Worm (Caenorhabditis elegans) whole organism, L4 larva: Measurements from ENCODE around the gene srz-101.
"Not testable (repeated sequence)": the region's sequence is repeated elsewhere in the genome, so short reads cannot be mapped to it uniquely, and the experiment has no call there.

Experiments
- T20F7.1 ChIP-seq: fragments of 200-800 bp; sonication (Bioruptor generic); optimal IDR thresholded peaks from 2 replicates; lab custom pipeline; 2018; ENCODE audit warnings: mild to moderate bottlenecking, missing genetic modification characterization, missing compliant biosample characterization
- T26A8.4 ChIP-seq: fragments of 200-800 bp; sonication (Bioruptor generic); IDR thresholded peaks from 2 replicates; pipeline ENCODE4 v1.3.6; 2022; ENCODE audit warnings: missing genetic modification characterization, missing compliant biosample characterization
- ZK337.2 ChIP-seq: fragments of 200-800 bp; sonication (Bioruptor generic); IDR thresholded peaks from 2 replicates; pipeline ENCODE4 v1.3.6; 2022; ENCODE audit warnings: missing genetic modification reagents, missing genetic modification characterization, missing compliant biosample characterization
- aha-1 ChIP-seq: fragments of 150-350 bp; peaks from one replicate; lab custom pipeline; 2014; ENCODE audit warnings: missing biosample characterization, missing genetic modification characterization
- aly-2 ChIP-seq: sonication (generic microtip); optimal IDR thresholded peaks from 2 replicates; lab custom pipeline; 2018; ENCODE audit warnings: missing biosample characterization, missing genetic modification characterization
- daf-16 ChIP-seq, 3 experiments: sonication (generic microtip); optimal IDR thresholded peaks; 2 replicates each; lab custom pipeline; 2016 to 2017; ENCODE audit warnings: missing genetic modification characterization in 3 of 3, missing genetic modification reagents in 3 of 3, mild to moderate bottlenecking in 2 of 3, missing compliant biosample characterization in 2 of 3, missing biosample characterization in 1 of 3, moderate library complexity in 1 of 3
- dmd-9 ChIP-seq: fragments of 200-800 bp; sonication (Bioruptor generic); IDR thresholded peaks from 2 replicates; pipeline ENCODE4 v1.3.6; 2022; ENCODE audit warnings: missing genetic modification reagents, missing genetic modification characterization, missing compliant biosample characterization
- egl-27 ChIP-seq: sonication (generic microtip); optimal IDR thresholded peaks from 3 replicates; lab custom pipeline; 2017; ENCODE audit warnings: missing biosample characterization, missing genetic modification reagents, missing genetic modification characterization
- egl-43 ChIP-seq: fragments of 200-800 bp; sonication (Bioruptor generic); IDR thresholded peaks from 2 replicates; pipeline ENCODE4 v1.3.6; 2022; ENCODE audit warnings: missing genetic modification reagents, missing genetic modification characterization, missing compliant biosample characterization
- hif-1 ChIP-seq, 2 experiments: sonication (generic microtip); optimal IDR thresholded peaks; 2 replicates each; lab custom pipeline; 2016 to 2017; ENCODE audit warnings: missing compliant biosample characterization in 2 of 2, missing genetic modification characterization in 2 of 2, missing genetic modification reagents in 2 of 2, missing genotype in 2 of 2, mild to moderate bottlenecking in 1 of 2
- hmg-1.1 ChIP-seq: fragments of 200-800 bp; sonication (Bioruptor generic); IDR thresholded peaks from 2 replicates; pipeline ENCODE4 v1.3.6; 2022; ENCODE audit warnings: missing genetic modification reagents, missing genetic modification characterization, missing compliant biosample characterization
- lim-7 ChIP-seq: fragments of 200-800 bp; sonication (Bioruptor generic); IDR thresholded peaks from 2 replicates; pipeline ENCODE4 v1.3.6; 2022; ENCODE audit warnings: missing genetic modification characterization, missing compliant biosample characterization
- lin-38 ChIP-seq: fragments of 200-800 bp; sonication (Bioruptor generic); IDR thresholded peaks from 2 replicates; pipeline ENCODE4 v1.3.6; 2022; ENCODE audit warnings: missing genetic modification reagents, missing genetic modification characterization, missing compliant biosample characterization
- mdt-29 ChIP-seq: fragments of 200-800 bp; sonication (Bioruptor generic); IDR thresholded peaks from 2 replicates; pipeline ENCODE4 v1.3.6; 2022; ENCODE audit warnings: missing genetic modification reagents, missing genetic modification characterization, missing compliant biosample characterization
- mxl-3 ChIP-seq: fragments of 200-800 bp; sonication (Bioruptor generic); optimal IDR thresholded peaks from 2 replicates; lab custom pipeline; 2018; ENCODE audit warnings: mild to moderate bottlenecking, missing genetic modification characterization, missing compliant biosample characterization
- nhr-111 ChIP-seq: fragments of 200-800 bp; sonication (Bioruptor generic); optimal IDR thresholded peaks from 2 replicates; lab custom pipeline; 2018; ENCODE audit warnings: mild to moderate bottlenecking, missing genetic modification characterization, missing compliant biosample characterization
- nhr-25 ChIP-seq: sonication (generic microtip); optimal IDR thresholded peaks from 2 replicates; lab custom pipeline; 2017; ENCODE audit warnings: missing genetic modification characterization, mild to moderate bottlenecking, missing compliant biosample characterization, antibody characterized with exemption, moderate library complexity, borderline replicate concordance; ENCODE audit not compliant: insufficient read depth
- nhr-28 ChIP-seq: fragments of 150-350 bp; optimal IDR thresholded peaks from 2 replicates; lab custom pipeline; 2014; ENCODE audit warnings: missing biosample characterization, missing genetic modification characterization
- nhr-41 ChIP-seq: fragments of 200-800 bp; sonication (Bioruptor generic); IDR thresholded peaks from 2 replicates; pipeline ENCODE4 v1.3.6; 2022; ENCODE audit warnings: missing genetic modification reagents, missing genetic modification characterization, missing compliant biosample characterization
- nhr-6 ChIP-seq: fragments of 150-350 bp; optimal IDR thresholded peaks from 2 replicates; lab custom pipeline; 2014; ENCODE audit warnings: missing biosample characterization, missing genetic modification characterization
- pqm-1 ChIP-seq: sonication (generic microtip); optimal IDR thresholded peaks from 2 replicates; lab custom pipeline; 2017; ENCODE audit warnings: missing biosample characterization, missing genetic modification characterization
- rbr-2 ChIP-seq: sonication (generic microtip); optimal IDR thresholded peaks from 2 replicates; lab custom pipeline; 2016; ENCODE audit warnings: missing genotype, missing genetic modification characterization, missing compliant biosample characterization
- saeg-2 ChIP-seq: fragments of 200-800 bp; sonication (Bioruptor generic); IDR thresholded peaks from 2 replicates; pipeline ENCODE4 v1.3.6; 2022; ENCODE audit warnings: missing genetic modification reagents, missing genetic modification characterization, missing compliant biosample characterization
- snpc-4 ChIP-seq: fragments of 150-350 bp; optimal IDR thresholded peaks from 2 replicates; lab custom pipeline; 2014; ENCODE audit warnings: missing biosample characterization, missing genetic modification characterization
- unc-130 ChIP-seq: sonication (generic microtip); optimal IDR thresholded peaks from 2 replicates; lab custom pipeline; 2016; ENCODE audit warnings: missing genetic modification reagents, missing genetic modification characterization, missing compliant biosample characterization
- unc-62 ChIP-seq, 3 experiments: fragments of 150-350 bp in 1 of 3; sonication (generic microtip); optimal IDR thresholded peaks in 2 of 3; peaks in 1 of 3; 1 replicate in 1 of 3; 2 replicates in 2 of 3; lab custom pipeline; 2014 to 2017; ENCODE audit warnings: missing biosample characterization in 3 of 3, missing genetic modification characterization in 3 of 3, missing genetic modification reagents in 3 of 3, missing genotype in 1 of 3
- zfp-3 ChIP-seq: fragments of 200-800 bp; sonication (Bioruptor generic); conservative IDR thresholded peaks from 2 replicates; pipeline ENCODE4 v1.3.6; 2022; ENCODE audit warnings: missing genetic modification reagents, missing genetic modification characterization, missing compliant biosample characterization

srz-101 gene

DNA sequence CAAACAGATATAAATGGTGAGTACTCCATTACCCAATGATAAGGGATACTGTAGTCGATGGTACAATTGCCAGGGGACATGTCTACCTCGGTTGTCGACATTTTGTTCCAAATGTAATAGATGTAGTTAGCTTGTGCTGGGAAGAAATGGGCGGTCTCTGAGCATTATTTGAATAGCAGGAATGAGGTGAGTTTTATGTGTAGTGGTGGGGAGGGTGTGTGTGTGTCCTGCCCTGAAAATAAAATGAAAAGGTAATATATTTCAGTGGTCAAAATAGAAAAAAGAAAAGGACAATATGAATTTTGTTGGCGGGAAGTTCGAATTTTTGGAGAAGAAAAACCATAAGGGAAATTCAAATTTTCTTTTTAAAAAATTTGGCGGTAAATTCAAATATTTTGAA is 33.8 kb upstream of the srz-101 start, which contains the start of gene Y70C5B.2:
Y70C5B.2 (minus strand) TSS at position 101 of the 400 bp plus-strand sequence.
- TF ChIP-seq unc-130 (GFP tag; lab: Kevin White, UChicago); mdt-29 (GFP tag; lab: Robert Waterston, UW); ZK337.2 (GFP tag; lab: Robert Waterston, UW): not testable (repeated sequence)

- TF ChIP-seq aly-2 (tag; lab: Kevin White, UChicago): no peak
- TF ChIP-seq daf-16 (GFP tag; optimal IDR thresholded peaks at IDR 0.05; lab: Kevin White, UChicago): no peak
- no peak for TF ChIP-seq daf-16 (tag; optimal IDR thresholded peaks at IDR 0.05; lab: Kevin White, UChicago)
- no peak for TF ChIP-seq pqm-1 (tag; lab: Kevin White, UChicago)
- no peak for TF ChIP-seq nhr-6 (tag; lab: Kevin White, UChicago)
- no peak for TF ChIP-seq lim-7 (GFP tag; lab: Robert Waterston, UW)
Measured at ce11 chrV:16666647-16667046, 28.0 kb upstream of the srz-101 start, which contains the start of gene F14F8.14. F14F8.14 (minus strand) TSS chrV:16666747.

DNA sequence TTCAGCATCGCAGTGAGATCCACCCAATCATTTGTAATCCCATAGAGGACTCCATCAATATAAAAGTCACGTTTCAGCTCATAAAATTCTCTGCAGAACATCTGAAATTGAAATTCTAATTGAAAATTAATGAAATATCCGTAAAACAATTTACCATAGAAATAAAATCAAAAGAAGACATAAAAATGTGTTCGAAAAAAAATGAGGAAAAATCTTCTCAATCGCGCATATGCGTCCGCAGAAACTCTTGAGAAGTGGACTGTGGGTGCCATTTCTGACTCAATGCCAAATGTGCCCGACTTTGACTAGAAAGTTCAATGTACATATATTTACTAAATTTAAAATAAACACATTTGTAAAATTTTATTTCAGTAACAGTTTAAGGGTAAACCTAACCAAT is 26.2 kb upstream of the srz-101 start, which contains the start of gene F14F8.9:
F14F8.9 (minus strand) TSS at position 101 of the 400 bp plus-strand sequence.
- TF ChIP-seq zfp-3 (no peak), hmg-1.1 (no peak), saeg-2 (GFP tag; lab: Robert Waterston, UW) (no peak), nhr-111 (GFP tag; lab: Kevin White, UChicago) (no peak), nhr-41 (GFP tag; lab: Robert Waterston, UW) (no peak), rbr-2 (no peak), mxl-3 (GFP tag; lab: Kevin White, UChicago) (no peak), T26A8.4 (GFP tag; lab: Robert Waterston, UW) (no peak), snpc-4 (no peak)

DNA sequence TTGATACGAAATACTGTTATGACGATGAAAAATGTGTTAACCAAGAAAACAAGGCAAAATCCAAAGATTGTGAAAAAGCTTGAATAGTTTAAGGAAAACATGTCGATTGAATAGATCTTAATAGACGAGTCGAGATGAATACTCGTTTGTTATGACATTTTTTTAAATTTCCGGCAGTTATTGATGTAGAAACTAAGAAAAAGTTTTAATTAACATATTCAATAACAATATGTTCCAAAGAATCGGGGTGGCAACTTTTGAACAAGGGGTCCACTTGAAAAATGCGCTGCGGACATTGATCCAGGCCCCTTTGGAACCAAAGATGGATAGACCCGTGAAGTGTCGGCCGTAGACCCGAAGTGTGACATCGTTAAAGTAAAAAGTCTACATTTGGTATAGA is 23.4 kb upstream of the srz-101 start, which contains the start of gene str-61:
str-61 (minus strand) TSS at position 101 of the 400 bp plus-strand sequence.
- TF ChIP-seq aha-1 (peak; percentile 6), snpc-4 (no peak), hif-1 (tag; optimal IDR thresholded peaks at IDR 0.05; lab: Kevin White, UChicago) (no peak)

DNA sequence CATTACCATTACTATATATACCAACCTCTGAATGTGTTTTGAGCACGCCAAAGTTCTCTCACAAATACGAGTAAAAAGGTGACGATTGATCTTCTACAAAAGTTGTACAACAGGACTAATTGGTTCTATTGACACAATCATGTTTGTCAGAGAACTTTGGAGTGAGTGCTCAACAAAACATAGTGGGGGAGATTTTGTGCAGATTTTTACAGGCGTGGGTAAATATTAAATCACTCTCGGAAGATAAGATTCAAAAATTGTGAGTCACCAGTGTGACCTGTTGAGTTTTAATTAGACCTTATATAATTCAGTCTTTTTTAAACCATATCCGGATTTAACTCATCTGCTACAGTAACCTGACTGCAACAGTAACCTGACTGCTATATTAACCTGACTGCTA is 22.4 kb upstream of the srz-101 start, which contains the start of gene F14F8.8:
F14F8.8 (minus strand) TSS at position 101 of the 400 bp plus-strand sequence.
- TF ChIP-seq nhr-25 (tag; lab: Kevin White, UChicago): no peak
- TF ChIP-seq nhr-41 (GFP tag; lab: Robert Waterston, UW): no peak

DNA sequence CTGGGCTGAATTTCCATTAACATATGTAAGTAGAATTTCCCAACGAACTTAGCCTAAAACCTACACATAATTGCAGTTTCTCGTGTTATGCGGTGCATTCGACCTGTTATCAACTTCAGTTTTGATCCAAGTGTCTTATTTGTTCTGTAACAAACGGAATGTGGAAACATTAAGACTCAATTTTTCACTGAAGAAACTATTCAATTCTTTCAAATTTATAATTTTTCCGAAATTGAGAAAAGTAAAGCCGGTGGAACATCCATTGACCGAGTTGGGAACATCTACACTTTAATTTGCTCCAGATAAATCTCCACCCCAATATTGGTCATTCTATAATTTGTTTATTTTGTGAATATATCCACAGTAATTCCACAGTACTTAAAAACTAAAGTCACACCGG is 20.2 kb upstream of the srz-101 start:
- TF ChIP-seq nhr-25 (tag; lab: Kevin White, UChicago) (no peak), aha-1 (peak; percentile 91), unc-62 (GFP tag; optimal IDR thresholded peaks at IDR 0.05 in 1 of 2; lab: Kevin White, UChicago) (peak in 1 of 2 experiments; percentile 80), unc-62 (tag; optimal IDR thresholded peaks at IDR 0.05; lab: Kevin White, UChicago) (no peak), egl-27 (tag; lab: Kevin White, UChicago) (no peak), egl-43 (GFP tag; lab: Robert Waterston, UW) (no peak), nhr-28 (tag; lab: Kevin White, UChicago) (no peak), lin-38 (GFP tag; lab: Robert Waterston, UW) (no peak), nhr-111 (GFP tag; lab: Kevin White, UChicago) (no peak)

DNA sequence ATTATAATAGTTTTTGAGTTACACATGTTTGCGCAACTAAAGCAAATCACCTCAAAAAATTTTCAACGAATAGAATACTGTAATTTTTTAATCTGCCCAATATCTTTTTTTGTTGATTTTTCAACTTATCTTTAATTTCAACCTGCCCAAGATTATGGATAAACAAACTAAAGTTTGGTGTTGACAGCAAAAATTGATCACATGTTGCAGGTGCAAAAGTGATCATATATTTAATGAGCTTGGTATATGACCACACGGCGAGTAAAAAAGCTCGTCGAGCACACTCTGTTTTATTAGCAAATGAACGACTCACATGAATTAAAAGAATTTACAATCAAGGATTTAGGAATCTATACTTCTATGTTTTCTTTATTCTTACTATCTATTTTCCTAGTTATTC is 19.1 kb upstream of the srz-101 start, which contains the start of gene srz-1:
srz-1 (plus strand) TSS at position 301 of the 400 bp plus-strand sequence.
- TF ChIP-seq zfp-3 (no peak), nhr-25 (tag; lab: Kevin White, UChicago) (no peak), dmd-9 (GFP tag; lab: Robert Waterston, UW) (no peak), T20F7.1 (GFP tag; lab: Kevin White, UChicago) (no peak)
- TF ChIP-seq, all 104 proteins: peak for 0
